Worm (Caenorhabditis elegans): ENCODE data around the gene srj-9.

srj-9 gene

ce11 chrV:3431535-3431990, at the start of gene srj-9, which contains the start of gene T20D4.19:
Gene srj-9 (plus strand): TSS chrV:3431940.
Gene T20D4.19 (minus strand): TSS chrV:3431635.
- TF ChIP-seq F52B5.7 (tag; optimal IDR thresholded peaks at IDR 0.05), result no peak
- no peak for TF ChIP-seq gei-17 (GFP tag; optimal IDR thresholded peaks at IDR 0.05)
- TF ChIP-seq madf-3 (GFP tag; IDR thresholded peaks at IDR 0.05), result 0 out of 2 replicates have a peak, but pooled peaks have one; percentile 51
- TF ChIP-seq lsl-1 (GFP tag; optimal IDR thresholded peaks at IDR 0.05), result no peak

- TF ChIP-seq madf-6 (GFP tag; IDR thresholded peaks at IDR 0.05), result no peak
- peak; percentile 83 for TF ChIP-seq nhr-80 (tag; optimal IDR thresholded peaks at IDR 0.05)
- peak; percentile 60 for TF ChIP-seq dox-1 (GFP tag; IDR thresholded peaks at IDR 0.05)
- no peak for TF ChIP-seq ceh-40 (GFP tag; IDR thresholded peaks at IDR 0.05)
- peak; percentile 37 for TF ChIP-seq attf-5 (GFP tag; optimal IDR thresholded peaks at IDR 0.05)
- no peak for TF ChIP-seq F33H1.4 (GFP tag; IDR thresholded peaks at IDR 0.05)
- no peak for TF ChIP-seq nfya-1 (tag; optimal IDR thresholded peaks at IDR 0.05; ENCODE audit: borderline replicate concordance, insufficient read depth)
- peak; percentile 42; the same call in 1 of the 2 replicates for TF ChIP-seq zfh-2 (GFP tag; conservative IDR thresholded peaks at IDR 0.05)
- no peak for TF ChIP-seq snpc-4 (GFP tag; optimal IDR thresholded peaks at IDR 0.05)
- TF ChIP-seq snpc-4 (tag; optimal IDR thresholded peaks at IDR 0.05), result peak in 1 of 4 experiments; percentile 19
- TF ChIP-seq F52B5.7 (tag; optimal IDR thresholded peaks at IDR 0.05), result no peak
- TF ChIP-seq hmg-1.2 (GFP tag; IDR thresholded peaks at IDR 0.05), result peak; percentile 60
- TF ChIP-seq rec-8 (tag; optimal IDR thresholded peaks at IDR 0.05), result no peak
- TF ChIP-seq Y56A3A.18 (GFP tag; IDR thresholded peaks at IDR 0.05), result 0 out of 2 replicates have a peak, but pooled peaks have one; percentile 12
These were observed 43.4 kb upstream of the srj-9 start for ce11 chrV:3388299-3388698.

ce11 chrV:3391005-3391404, 40.7 kb upstream of the srj-9 start:
- TF ChIP-seq die-1 (tag; optimal IDR thresholded peaks at IDR 0.05), result no peak
- no peak for TF ChIP-seq egrh-3 (GFP tag; IDR thresholded peaks at IDR 0.05)
- TF ChIP-seq sptf-2 (GFP tag; optimal IDR thresholded peaks at IDR 0.05), result no peak
- no peak for TF ChIP-seq K12H6.12 (tag; optimal IDR thresholded peaks at IDR 0.05)
- TF ChIP-seq chd-7 (tag; optimal IDR thresholded peaks at IDR 0.05), result no peak
- no peak for TF ChIP-seq akir-1 (GFP tag; optimal IDR thresholded peaks at IDR 0.05)
- TF ChIP-seq F23B12.7 (tag; optimal IDR thresholded peaks at IDR 0.05; ENCODE audit: insufficient read depth), result no peak
- TF ChIP-seq hmg-20 (GFP tag; IDR thresholded peaks at IDR 0.05), result no peak
- TF ChIP-seq dpl-1 (GFP tag; optimal IDR thresholded peaks at IDR 0.05), result no peak
- no peak for TF ChIP-seq ama-1 (optimal IDR thresholded peaks at IDR 0.05)
- TF ChIP-seq ama-1 (GFP tag; optimal IDR thresholded peaks at IDR 0.05), result no peak
- no peak for TF ChIP-seq pbrm-1 (GFP tag; IDR thresholded peaks at IDR 0.05)
- no peak for TF ChIP-seq hlh-12 (tag; optimal IDR thresholded peaks at IDR 0.05)
- no peak for TF ChIP-seq attf-6 (GFP tag; IDR thresholded peaks at IDR 0.05)
- no peak for TF ChIP-seq mel-28 (tag; optimal IDR thresholded peaks at IDR 0.05; ENCODE audit: borderline replicate concordance)
- TF ChIP-seq tbp1 (GFP tag; optimal IDR thresholded peaks at IDR 0.05), result peak; percentile 12
- peak in 1 of 3 experiments; percentile 72 for TF ChIP-seq lin-35 (GFP tag; optimal IDR thresholded peaks at IDR 0.05)
- peak; percentile 27 for TF ChIP-seq ceh-27 (GFP tag; optimal IDR thresholded peaks at IDR 0.05)
- TF ChIP-seq aptf-2 (GFP tag; conservative IDR thresholded peaks at IDR 0.05), result no peak
- TF ChIP-seq egl-44 (GFP tag; IDR thresholded peaks at IDR 0.05), result no peak
- no peak for TF ChIP-seq nhr-120 (GFP tag; IDR thresholded peaks at IDR 0.05)
- 0 out of 2 replicates have a peak, but pooled peaks have one; percentile 47 for TF ChIP-seq nfyb-1 (GFP tag; IDR thresholded peaks at IDR 0.05)
- TF ChIP-seq fkh-3 (tag; optimal IDR thresholded peaks at IDR 0.05), result no peak
- TF ChIP-seq lsl-1 (GFP tag; optimal IDR thresholded peaks at IDR 0.05), result no peak
- TF ChIP-seq Y53G8AR.9 (GFP tag; conservative IDR thresholded peaks at IDR 0.05), result no peak
- TF ChIP-seq F37B4.10 (GFP tag; IDR thresholded peaks at IDR 0.05), result no peak
- no peak for TF ChIP-seq repo-1 (tag; optimal IDR thresholded peaks at IDR 0.05)
- no peak for TF ChIP-seq dox-1 (GFP tag; IDR thresholded peaks at IDR 0.05)
- no peak for TF ChIP-seq hrde-1 (tag; optimal IDR thresholded peaks at IDR 0.05; ENCODE audit: borderline replicate concordance)
- TF ChIP-seq F52B5.7 (tag; optimal IDR thresholded peaks at IDR 0.05), result no peak
- TF ChIP-seq snpc-4 (GFP tag; optimal IDR thresholded peaks at IDR 0.05), result no peak
- TF ChIP-seq snpc-4 (tag; optimal IDR thresholded peaks at IDR 0.05), result peak in 1 of 4 experiments; percentile 36
- TF ChIP-seq F49E8.2 (tag; optimal IDR thresholded peaks at IDR 0.05; ENCODE audit: insufficient read depth), result no peak

All from whole organism, young adult.